Worm (Caenorhabditis elegans): Measurements from ENCODE around the gene F49E8.6.
A peak's percentile ranks its signal among the peaks of the same experiment; 100 is the strongest.

F49E8.6 gene

DNA sequence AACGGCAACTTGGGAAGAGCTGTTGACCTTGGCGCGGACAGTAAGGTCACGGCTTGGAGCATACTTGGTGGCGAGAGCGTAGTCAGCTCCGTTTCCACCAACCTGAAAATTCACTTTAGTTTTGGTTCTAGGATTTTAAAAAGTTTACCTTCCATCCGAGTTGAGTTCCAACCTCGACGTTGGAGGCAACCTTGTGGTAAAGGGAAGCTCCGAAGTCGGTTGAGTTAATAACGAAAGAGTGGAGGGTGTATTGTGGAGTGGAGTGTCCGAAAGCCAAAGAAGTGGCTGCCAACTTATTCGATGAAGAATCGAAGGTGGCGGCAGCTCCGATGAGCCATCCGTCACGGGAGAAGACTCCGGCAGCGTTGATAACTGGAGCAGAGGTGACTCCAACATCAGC is 47.8 kb downstream of the F49E8.6 start:
- no peak for TF ChIP-seq bed-1 (GFP tag; IDR thresholded peaks at IDR 0.05)
- TF ChIP-seq madf-6 (GFP tag; IDR thresholded peaks at IDR 0.05), result 0 out of 2 replicates have a peak, but pooled peaks have one; percentile 9
- TF ChIP-seq hmg-1.2 (GFP tag; IDR thresholded peaks at IDR 0.05), result 0 out of 2 replicates have a peak, but pooled peaks have one; percentile 6
- TF ChIP-seq tbx-9 (tag; optimal IDR thresholded peaks at IDR 0.05; ENCODE audit: borderline replicate concordance), result no peak
- TF ChIP-seq ets-4 (GFP tag; optimal IDR thresholded peaks at IDR 0.05), result peak; percentile 5
- TF ChIP-seq pbrm-1 (GFP tag; IDR thresholded peaks at IDR 0.05), result 0 out of 2 replicates have a peak, but pooled peaks have one; percentile 25
- TF ChIP-seq him-1 (tag; optimal IDR thresholded peaks at IDR 0.05), result no peak
- TF ChIP-seq Y67H2A.10 (GFP tag; conservative IDR thresholded peaks at IDR 0.05), result no peak
- TF ChIP-seq akir-1 (GFP tag; optimal IDR thresholded peaks at IDR 0.05), result no peak
- TF ChIP-seq Y53G8AR.9 (GFP tag; conservative IDR thresholded peaks at IDR 0.05), result 0 out of 2 replicates have a peak, but pooled peaks have one; percentile 46

DNA sequence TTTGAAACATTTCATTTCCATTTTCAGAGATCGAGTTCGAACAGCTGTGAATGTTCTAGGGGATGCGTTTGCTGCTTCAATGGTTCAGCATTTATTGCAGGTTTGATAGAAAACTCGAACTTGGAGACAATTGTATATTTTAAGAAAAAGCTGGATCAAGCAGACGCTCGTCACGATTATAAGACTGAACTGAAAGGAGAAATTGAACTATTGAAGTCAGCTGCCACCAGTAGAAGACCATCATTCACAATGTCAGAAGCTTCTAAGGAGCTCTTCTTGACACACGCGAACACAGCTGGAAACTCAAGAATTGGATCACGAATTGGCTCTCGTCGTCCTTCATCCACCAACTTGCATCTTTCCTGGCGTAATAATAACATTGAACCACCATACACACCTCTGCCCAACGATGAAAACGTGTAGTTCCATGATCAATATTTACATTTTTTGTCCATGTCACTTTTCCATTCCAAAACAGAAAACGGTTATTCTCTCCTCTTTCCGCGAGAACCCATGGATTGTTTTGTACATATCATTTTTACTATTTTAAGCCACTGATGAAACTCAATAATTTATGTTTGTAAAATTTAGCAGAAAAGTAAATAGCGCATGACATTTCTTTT is 48.5 kb downstream of the F49E8.6 start:
- TF ChIP-seq attf-5 (GFP tag; optimal IDR thresholded peaks at IDR 0.05), result peak; percentile 1
- peak in 1 of 3 experiments; percentile 20 for TF ChIP-seq lin-35 (GFP tag; optimal IDR thresholded peaks at IDR 0.05)
- no peak for TF ChIP-seq hlh-26 (GFP tag; conservative IDR thresholded peaks at IDR 0.05)
- no peak for TF ChIP-seq egrh-3 (GFP tag; IDR thresholded peaks at IDR 0.05)
- TF ChIP-seq unc-130 (GFP tag; optimal IDR thresholded peaks at IDR 0.05), result peak; percentile 20
- TF ChIP-seq Y95B8A.8 (GFP tag; IDR thresholded peaks at IDR 0.05), result peak; percentile 73
- TF ChIP-seq attf-3 (GFP tag; conservative IDR thresholded peaks at IDR 0.05), result peak; percentile 25; the same call in 1 of the 2 replicates
- TF ChIP-seq rec-8 (tag; optimal IDR thresholded peaks at IDR 0.05), result peak in 1 of 2 experiments; percentile 18
- no peak for TF ChIP-seq ceh-58 (GFP tag; IDR thresholded peaks at IDR 0.05)
- peak; percentile 22 for TF ChIP-seq F52B5.7 (tag; optimal IDR thresholded peaks at IDR 0.05)
- no peak for TF ChIP-seq B0019.2 (GFP tag; conservative IDR thresholded peaks at IDR 0.05)
- TF ChIP-seq sdz-38 (tag; optimal IDR thresholded peaks at IDR 0.05), result no peak
- TF ChIP-seq ztf-3 (GFP tag; optimal IDR thresholded peaks at IDR 0.05), result no peak
- no peak for TF ChIP-seq egl-18 (GFP tag; IDR thresholded peaks at IDR 0.05)
- TF ChIP-seq tbx-9 (tag; optimal IDR thresholded peaks at IDR 0.05; ENCODE audit: borderline replicate concordance), result no peak
- no peak for TF ChIP-seq ztf-28 (GFP tag; IDR thresholded peaks at IDR 0.05)
- peak; percentile 48 for TF ChIP-seq madf-6 (GFP tag; IDR thresholded peaks at IDR 0.05)
- TF ChIP-seq die-1 (tag; optimal IDR thresholded peaks at IDR 0.05), result no peak
- TF ChIP-seq mxl-1 (tag; optimal IDR thresholded peaks at IDR 0.05), result peak; percentile 39
- TF ChIP-seq hmg-20 (GFP tag; IDR thresholded peaks at IDR 0.05), result no peak
- TF ChIP-seq snpc-3.4 (tag; optimal IDR thresholded peaks at IDR 0.05), result peak; percentile 64
- TF ChIP-seq lin-26 (GFP tag; IDR thresholded peaks at IDR 0.05), result peak; percentile 55; the same call in 1 of the 2 replicates
- TF ChIP-seq hmg-1.2 (GFP tag; IDR thresholded peaks at IDR 0.05), result peak; percentile 50
- TF ChIP-seq F23B12.7 (tag; optimal IDR thresholded peaks at IDR 0.05; ENCODE audit: insufficient read depth), result no peak
- peak; percentile 54 for TF ChIP-seq nhr-27 (tag; optimal IDR thresholded peaks at IDR 0.05)
- peak; percentile 93 for TF ChIP-seq ama-1 (optimal IDR thresholded peaks at IDR 0.05)
- peak; percentile 54 to 70 for TF ChIP-seq ama-1 (GFP tag; optimal IDR thresholded peaks at IDR 0.05)
- TF ChIP-seq somi-1 (GFP tag; optimal IDR thresholded peaks at IDR 0.05), result no peak
- TF ChIP-seq F33H1.4 (GFP tag; IDR thresholded peaks at IDR 0.05), result peak; percentile 20; the same call in 1 of the 2 replicates
- TF ChIP-seq ceh-91 (GFP tag; IDR thresholded peaks at IDR 0.05), result no peak
- peak; percentile 10 for TF ChIP-seq ztf-26 (tag; optimal IDR thresholded peaks at IDR 0.05)
- TF ChIP-seq ZK185.1 (tag; optimal IDR thresholded peaks at IDR 0.05; ENCODE audit: poor library complexity, severe bottlenecking), result peak; percentile 67
- TF ChIP-seq let-607 (tag; optimal IDR thresholded peaks at IDR 0.05), result no peak
- TF ChIP-seq bed-2 (GFP tag; IDR thresholded peaks at IDR 0.05), result no peak
- TF ChIP-seq akir-1 (GFP tag; optimal IDR thresholded peaks at IDR 0.05), result no peak
- TF ChIP-seq aptf-3 (GFP tag; IDR thresholded peaks at IDR 0.05), result no peak
- peak; percentile 86 for TF ChIP-seq B0336.3 (GFP tag; IDR thresholded peaks at IDR 0.05)
- no peak for TF ChIP-seq madf-8 (GFP tag; conservative IDR thresholded peaks at IDR 0.05)
- peak; percentile 78 for TF ChIP-seq snpc-1.3 (tag; optimal IDR thresholded peaks at IDR 0.05; ENCODE audit: insufficient read depth)

All from whole organism, young adult.